Worm (Caenorhabditis elegans) whole organism, late embryonic: ENCODE data around the gene F35H8.1.

ENCODE experiments used
- C38D4.7 ChIP-seq: fragments of 200-800 bp; sonication (Bioruptor generic); optimal IDR thresholded peaks from 2 replicates; lab custom pipeline; 2018; ENCODE audit warnings: mild to moderate bottlenecking, missing genetic modification characterization, moderate library complexity, missing compliant biosample characterization
- T23F11.4 ChIP-seq: fragments of 200-800 bp; sonication (Bioruptor generic); optimal IDR thresholded peaks from 2 replicates; lab custom pipeline; 2018; ENCODE audit warnings: mild to moderate bottlenecking, missing genetic modification characterization, missing compliant biosample characterization
- ceh-9 ChIP-seq: sonication (generic microtip); optimal IDR thresholded peaks from 2 replicates; lab custom pipeline; 2016; ENCODE audit warnings: mild to moderate bottlenecking, missing genetic modification characterization, inconsistent platforms, missing compliant biosample characterization
- hlh-30 ChIP-seq: sonication (generic microtip); optimal IDR thresholded peaks from 2 replicates; lab custom pipeline; 2017; ENCODE audit warnings: antibody characterized with exemption, missing genetic modification characterization, missing compliant biosample characterization; ENCODE audit not compliant: insufficient read depth
- hlh-8 ChIP-seq: sonication (generic microtip); optimal IDR thresholded peaks from 2 replicates; lab custom pipeline; 2016; ENCODE audit warnings: missing genotype, missing genetic modification characterization, missing compliant biosample characterization
- nhr-11 ChIP-seq: fragments of 150-350 bp; optimal IDR thresholded peaks from 2 replicates; lab custom pipeline; 2014; ENCODE audit warnings: missing biosample characterization, missing genetic modification characterization
- unc-55 ChIP-seq: sonication (generic microtip); optimal IDR thresholded peaks from 2 replicates; lab custom pipeline; 2017; ENCODE audit warnings: missing biosample characterization, missing genetic modification reagents, missing genetic modification characterization

- no peak for TF ChIP-seq T23F11.4
- no peak for TF ChIP-seq unc-55 (GFP tag; lab: Kevin White, UChicago)
- TF ChIP-seq ceh-9 = no peak
- TF ChIP-seq hlh-30 (tag; lab: Kevin White, UChicago) = no peak
- no peak for TF ChIP-seq nhr-11 (tag; lab: Kevin White, UChicago)
- TF ChIP-seq hlh-8 = no peak
- TF ChIP-seq C38D4.7 (GFP tag; lab: Kevin White, UChicago) = no peak
Observed at ce11 chrII:9507181-9507580, 45.9 kb downstream of the F35H8.1 start, which contains the start of gene gcy-3.
